Fruit fly (Drosophila melanogaster) whole organism: ENCODE data around the gene Pebp1.

Source experiments
- CG8478 ChIP-seq: fragments of >200 bp; optimal IDR thresholded peaks from 2 replicates; lab custom pipeline; 2018; ENCODE audit warnings: inconsistent platforms
- Dll ChIP-seq: fragments of >200 bp; optimal IDR thresholded peaks from 2 replicates; lab custom pipeline; 2017
- EcR ChIP-seq, 2 experiments: fragments of >200 bp; optimal IDR thresholded peaks; 2 replicates each; lab custom pipeline; 2017; ENCODE audit warnings: missing biosample characterization in 2 of 2, missing genetic modification characterization in 2 of 2, missing genetic modification reagents in 2 of 2
- pan ChIP-seq: fragments of >200 bp; optimal IDR thresholded peaks from 2 replicates; lab custom pipeline; 2017
- psq ChIP-seq: fragments of >200 bp; optimal IDR thresholded peaks from 2 replicates; lab custom pipeline; 2017
- usp ChIP-seq: fragments of >200 bp; optimal IDR thresholded peaks from 2 replicates; lab custom pipeline; 2017; ENCODE audit warnings: missing biosample characterization, missing genetic modification characterization, mixed read lengths

Gene Pebp1

DNA sequence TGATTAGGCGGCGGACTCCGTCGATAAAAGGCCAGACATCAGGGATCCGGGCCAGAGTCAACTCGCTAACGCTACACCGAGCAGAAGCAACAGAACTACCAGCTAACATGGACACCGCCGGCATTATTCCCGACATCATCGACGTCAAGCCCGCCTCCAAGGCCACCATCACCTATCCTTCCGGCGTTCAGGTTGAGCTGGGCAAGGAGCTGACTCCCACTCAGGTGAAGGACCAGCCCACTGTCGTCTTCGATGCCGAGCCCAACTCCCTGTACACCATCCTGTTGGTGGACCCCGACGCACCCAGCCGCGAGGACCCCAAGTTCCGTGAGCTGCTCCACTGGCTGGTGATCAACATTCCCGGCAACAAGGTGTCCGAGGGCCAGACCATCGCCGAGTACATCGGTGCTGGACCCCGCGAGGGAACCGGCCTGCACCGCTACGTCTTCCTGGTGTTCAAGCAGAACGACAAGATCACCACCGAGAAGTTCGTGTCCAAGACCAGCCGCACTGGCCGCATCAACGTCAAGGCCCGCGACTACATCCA is at the start of gene Pebp1:
Gene Pebp1 (plus strand): TSS at position 51 of the 547 bp plus-strand sequence.
- no peak for TF ChIP-seq EcR (GFP tag; optimal IDR thresholded peaks at IDR 0.05; lab: Kevin White, UChicago)
- no peak for TF ChIP-seq usp (GFP tag; lab: Kevin White, UChicago)
- no peak for TF ChIP-seq psq (lab: Kevin White, UChicago)
- TF ChIP-seq Dll (lab: Kevin White, UChicago): no peak
- TF ChIP-seq CG8478 (lab: Kevin White, UChicago): no peak
- TF ChIP-seq pan: no peak

DNA sequence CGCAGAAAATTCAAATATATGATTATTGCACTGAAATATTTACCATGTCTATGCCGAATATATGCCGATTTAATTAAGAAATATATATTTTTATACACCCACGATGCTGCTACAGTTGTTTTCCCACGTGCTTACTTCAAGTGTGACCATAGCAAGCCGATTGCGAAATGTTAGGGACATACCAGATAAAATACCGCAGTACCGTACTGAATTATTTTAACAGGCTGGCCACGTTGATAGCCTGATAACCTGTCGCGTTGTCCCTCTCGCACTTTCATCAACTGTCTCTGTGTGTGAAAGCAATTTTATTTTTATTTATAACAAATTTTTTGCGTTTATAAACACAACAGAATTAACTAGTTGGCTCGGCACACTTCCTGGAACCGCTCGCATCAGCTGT is 44.9 kb upstream of the Pebp1 start, which contains the start of the genes Nop56 and mats:
Gene Nop56 (minus strand): TSS at position 158 of the 400 bp plus-strand sequence.
Gene mats (plus strand): TSS at position 251 of the 400 bp plus-strand sequence.
- TF ChIP-seq EcR (GFP tag; optimal IDR thresholded peaks at IDR 0.05; lab: Kevin White, UChicago) (no peak), Dll (lab: Kevin White, UChicago) (no peak), CG8478 (lab: Kevin White, UChicago) (no peak), pan (no peak), psq (lab: Kevin White, UChicago) (no peak), usp (GFP tag; lab: Kevin White, UChicago) (no peak)

DNA sequence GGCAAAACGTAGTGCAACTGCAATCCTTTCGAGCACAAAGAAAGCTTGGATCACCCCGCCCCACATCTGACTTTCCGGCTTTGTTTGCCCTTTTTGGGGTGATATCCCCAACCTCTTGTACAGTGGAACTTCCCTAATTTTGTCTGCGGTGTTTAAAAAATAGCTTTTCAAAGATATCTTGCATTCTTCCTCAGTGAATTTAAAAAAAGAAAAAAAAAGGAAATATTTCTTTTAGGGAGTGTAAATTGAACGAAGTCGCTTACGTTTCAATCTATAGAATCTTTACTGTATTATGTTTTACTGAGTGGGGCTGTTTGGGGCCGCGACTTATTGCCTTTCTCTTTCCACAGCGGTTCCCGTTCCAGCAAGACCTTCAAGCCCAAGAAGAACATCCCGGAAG is 44.2 kb upstream of the Pebp1 start:
- TF ChIP-seq EcR (GFP tag; optimal IDR thresholded peaks at IDR 0.05; lab: Kevin White, UChicago) (no peak), Dll (lab: Kevin White, UChicago) (no peak), psq (lab: Kevin White, UChicago) (no peak), CG8478 (lab: Kevin White, UChicago) (no peak), pan (no peak), usp (GFP tag; lab: Kevin White, UChicago) (no peak)

DNA sequence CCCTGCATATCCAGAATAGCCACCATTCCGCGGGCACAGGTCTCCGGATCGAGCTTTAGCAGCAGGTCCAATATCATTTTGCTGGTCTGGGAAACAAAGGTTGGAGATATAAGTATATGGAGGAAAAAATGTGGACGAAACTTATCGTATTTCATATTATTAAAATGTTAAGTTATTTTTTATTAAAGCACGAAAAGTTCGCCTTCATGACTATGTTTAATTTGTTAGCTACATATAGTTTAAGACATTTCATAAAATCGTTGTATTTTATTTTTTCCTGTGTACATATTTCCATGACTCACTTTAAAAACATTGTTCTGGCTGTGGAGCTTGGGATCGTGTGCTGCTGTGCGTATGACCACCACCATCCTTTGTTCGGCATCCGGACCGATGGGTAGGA is 41.8 kb upstream of the Pebp1 start:
- TF ChIP-seq Dll (lab: Kevin White, UChicago): no peak

DNA sequence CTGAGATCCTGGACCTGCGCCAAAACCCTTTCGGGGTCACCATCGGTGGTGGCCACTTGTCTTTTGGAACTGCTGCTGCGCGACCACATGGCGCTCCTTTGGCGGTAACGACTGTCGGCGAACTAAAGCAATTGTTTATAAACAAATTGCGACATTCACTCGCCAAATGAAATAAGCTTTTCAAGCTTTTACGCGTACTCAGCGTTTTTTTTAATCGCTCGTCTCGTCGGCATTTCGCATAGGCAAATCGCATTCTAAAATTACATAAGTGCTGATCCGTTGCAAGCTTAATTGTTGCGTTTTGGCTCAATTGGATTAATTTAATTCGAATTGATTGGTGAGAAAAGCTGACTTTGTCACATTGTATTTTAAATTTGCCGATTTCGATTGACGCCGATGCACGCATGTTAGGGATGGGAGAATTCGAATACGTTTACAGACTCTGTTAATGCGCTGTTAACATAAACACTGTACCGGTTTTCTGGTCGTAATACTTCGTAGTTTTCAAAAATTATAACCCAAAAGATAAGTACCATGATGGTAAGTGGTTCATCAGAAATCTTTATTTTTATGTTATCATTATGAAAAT is 41.1 kb upstream of the Pebp1 start, which contains the start of gene pinta:
Gene pinta (minus strand): TSS at position 328 of the 589 bp plus-strand sequence.
- TF ChIP-seq Dll (lab: Kevin White, UChicago) (no peak), psq (lab: Kevin White, UChicago) (no peak), usp (GFP tag; lab: Kevin White, UChicago) (no peak), EcR (GFP tag; optimal IDR thresholded peaks at IDR 0.05; lab: Kevin White, UChicago) (no peak), pan (no peak), CG8478 (lab: Kevin White, UChicago) (no peak)

DNA sequence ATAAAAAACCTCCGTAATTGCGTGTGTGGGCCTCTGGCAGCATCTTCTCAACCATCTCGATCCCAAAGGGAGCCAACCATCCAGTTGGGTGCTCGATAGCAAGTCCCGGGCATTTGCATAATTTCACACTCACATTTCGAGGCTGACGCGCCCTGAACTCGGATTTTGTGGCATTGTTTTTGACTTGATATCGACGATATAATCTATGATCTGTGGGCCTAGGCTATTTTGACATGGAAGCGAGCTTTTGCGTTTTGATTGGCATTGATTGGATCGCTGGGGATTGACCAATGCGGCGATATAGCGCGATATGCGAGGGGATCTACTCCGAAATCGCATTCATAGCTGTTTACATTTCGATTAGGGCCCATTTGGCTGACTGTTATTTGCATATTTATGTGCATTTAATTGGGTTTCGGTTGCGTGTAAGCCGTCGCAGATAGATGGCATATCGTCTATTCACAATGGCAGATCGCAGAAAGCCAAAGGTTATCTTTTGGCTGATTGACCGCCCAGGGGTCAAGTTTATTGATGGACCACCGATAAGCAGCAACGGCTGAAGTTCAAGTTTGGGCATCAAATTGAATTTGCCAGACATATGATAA is 33.5 kb upstream of the Pebp1 start:
- TF ChIP-seq psq (lab: Kevin White, UChicago): no peak
- no peak for TF ChIP-seq Dll (lab: Kevin White, UChicago)
- no peak for TF ChIP-seq EcR (GFP tag; optimal IDR thresholded peaks at IDR 0.05; lab: Kevin White, UChicago)
- no peak for TF ChIP-seq pan
- TF ChIP-seq CG8478 (lab: Kevin White, UChicago): no peak
- no peak for TF ChIP-seq usp (GFP tag; lab: Kevin White, UChicago)

DNA sequence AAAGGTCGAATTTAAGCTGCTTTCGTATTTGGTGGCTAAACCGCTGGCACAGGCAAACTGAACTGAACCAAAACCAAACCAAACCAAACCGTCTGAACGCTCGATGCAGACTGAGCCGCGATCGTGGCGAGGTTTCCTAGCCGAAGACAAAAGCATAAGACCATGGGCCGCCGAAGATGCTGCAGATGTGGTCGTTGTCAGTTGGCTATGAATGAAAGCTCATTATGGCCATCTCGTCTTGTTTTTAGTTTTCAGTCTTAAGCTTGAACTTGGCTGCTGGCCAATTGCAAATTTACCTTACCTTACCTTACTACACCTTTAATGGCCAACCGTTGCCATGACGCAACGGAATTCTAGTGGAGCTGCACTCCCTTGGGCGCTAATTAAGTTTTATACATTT is 29.8 kb upstream of the Pebp1 start, which contains the start of gene CG13847:
Gene CG13847 (minus strand): TSS at position 101 of the 400 bp plus-strand sequence.
- TF ChIP-seq usp (GFP tag; lab: Kevin White, UChicago): no peak
- no peak for TF ChIP-seq psq (lab: Kevin White, UChicago)
- no peak for TF ChIP-seq CG8478 (lab: Kevin White, UChicago)
- no peak for TF ChIP-seq EcR (GFP tag; optimal IDR thresholded peaks at IDR 0.05; lab: Kevin White, UChicago)
- no peak for TF ChIP-seq pan
- TF ChIP-seq Dll (lab: Kevin White, UChicago): no peak

DNA sequence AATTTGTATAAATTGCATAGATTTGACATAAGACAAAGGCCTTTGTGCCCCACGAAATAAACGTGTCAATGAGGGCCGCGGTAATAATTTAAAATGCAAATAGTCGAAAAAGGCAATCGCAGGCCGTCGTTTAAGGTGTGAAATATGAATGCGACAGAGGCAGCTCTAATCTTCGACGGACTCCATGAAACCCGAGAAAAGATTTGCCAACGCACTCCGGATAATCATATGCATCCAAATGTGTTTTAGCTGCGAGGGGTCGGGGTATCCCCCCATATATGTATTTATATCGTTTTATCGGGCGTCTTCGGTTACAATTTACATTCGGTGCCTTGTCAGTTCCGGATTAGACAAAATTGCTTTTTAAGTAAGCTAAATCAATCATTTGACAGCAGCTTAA is 27.5 kb upstream of the Pebp1 start:
- TF ChIP-seq pan (no peak), Dll (lab: Kevin White, UChicago) (no peak)

DNA sequence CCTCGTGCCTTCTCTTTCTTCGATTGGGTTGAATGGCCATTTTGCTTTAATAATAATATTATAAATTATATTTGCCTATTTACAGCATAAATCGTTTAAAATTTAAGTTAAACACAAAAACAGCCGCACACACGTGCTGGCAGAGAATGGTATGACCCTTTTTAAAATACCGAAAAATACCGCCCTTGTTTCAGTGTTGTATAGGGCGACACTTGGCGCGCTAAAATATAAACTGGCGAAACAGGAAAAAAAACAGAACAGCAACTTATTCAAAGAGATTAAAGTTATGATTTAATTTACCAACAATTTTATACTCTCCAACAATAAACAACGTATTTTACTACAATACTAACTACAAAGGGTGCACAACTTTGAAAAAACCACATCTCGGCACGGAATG is 19.3 kb upstream of the Pebp1 start, which contains the start of gene CG12499:
Gene CG12499 (minus strand): TSS at position 95 of the 400 bp plus-strand sequence.
- TF ChIP-seq CG8478 (lab: Kevin White, UChicago): no peak
- TF ChIP-seq pan: no peak
- no peak for TF ChIP-seq usp (GFP tag; lab: Kevin White, UChicago)
- no peak for TF ChIP-seq psq (lab: Kevin White, UChicago)
- TF ChIP-seq EcR (GFP tag; optimal IDR thresholded peaks at IDR 0.05; lab: Kevin White, UChicago): no peak
- TF ChIP-seq Dll (lab: Kevin White, UChicago): no peak

DNA sequence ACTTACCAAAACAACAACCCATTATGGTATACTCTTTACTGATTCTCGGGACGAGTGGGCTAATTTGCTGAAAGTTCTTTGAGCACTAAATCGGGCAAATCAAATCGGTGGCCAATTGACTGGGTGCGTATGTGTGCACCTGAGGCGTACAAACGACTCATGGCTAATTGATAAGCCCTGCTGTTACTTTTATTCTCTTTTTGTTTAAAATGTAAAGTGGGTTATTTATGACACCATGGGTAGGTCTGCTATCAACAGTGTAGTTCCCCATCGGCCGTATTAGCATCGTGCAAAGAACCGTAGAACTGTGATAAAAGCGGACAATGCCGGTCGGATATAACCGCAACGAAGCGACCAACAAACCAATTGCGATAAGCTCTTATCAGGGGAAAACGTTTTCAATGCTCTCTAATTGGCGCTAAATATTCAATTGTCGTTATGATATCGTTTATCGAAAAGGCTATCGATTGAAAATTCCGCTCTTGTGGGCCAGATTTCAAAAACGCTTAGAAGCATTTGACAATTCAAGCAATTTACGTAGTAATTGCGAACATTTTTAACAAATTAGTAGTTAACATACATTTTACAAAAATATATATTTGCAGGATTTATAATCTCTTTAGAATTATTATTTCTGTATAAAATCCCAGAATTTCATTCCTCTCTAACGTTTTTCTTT is 18.5 kb upstream of the Pebp1 start, which contains the start of gene CG34288:
Gene CG34288 (minus strand): TSS at position 69 of the 679 bp plus-strand sequence.
- TF ChIP-seq psq (lab: Kevin White, UChicago) (no peak), CG8478 (lab: Kevin White, UChicago) (no peak), Dll (lab: Kevin White, UChicago) (no peak), pan (no peak), EcR (GFP tag; optimal IDR thresholded peaks at IDR 0.05; lab: Kevin White, UChicago) (no peak), usp (GFP tag; lab: Kevin White, UChicago) (no peak)

DNA sequence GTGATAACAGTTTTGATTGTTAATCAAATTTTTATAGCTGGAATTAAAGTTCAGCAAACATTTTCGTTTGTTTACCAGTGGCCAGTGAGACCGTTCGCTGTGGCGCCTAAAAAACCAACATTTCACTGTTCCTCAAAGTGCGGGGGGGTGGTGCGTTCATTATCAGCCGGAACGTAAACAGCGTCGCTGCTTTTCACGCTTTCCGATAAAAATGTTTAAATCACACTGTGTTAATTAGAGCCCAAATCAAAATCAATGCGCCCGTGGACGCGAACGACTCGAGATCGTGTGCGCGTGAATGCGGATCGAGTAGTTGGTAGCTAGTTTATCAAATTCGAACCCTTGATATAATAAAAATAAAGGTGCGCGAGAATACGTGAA is 18.0 kb upstream of the Pebp1 start, which contains the start of gene CG34376:
Gene CG34376 (plus strand): TSS at position 226 of the 381 bp plus-strand sequence.
- TF ChIP-seq psq (lab: Kevin White, UChicago) (peak; percentile 61), CG8478 (lab: Kevin White, UChicago) (no peak), usp (GFP tag; lab: Kevin White, UChicago) (no peak)
